Worm (Caenorhabditis elegans) whole organism, early embryonic: ENCODE data around the gene Y53F4B.21.
"Not testable (repeated sequence)": the region's sequence is repeated elsewhere in the genome, so short reads cannot be mapped to it uniquely, and the experiment has no call there.

Experiments
- B0310.2 ChIP-seq: sonication (generic microtip); optimal IDR thresholded peaks from 2 replicates; lab custom pipeline; 2016; ENCODE audit warnings: mild to moderate bottlenecking, missing genetic modification characterization, missing compliant biosample characterization
- F13C5.2 ChIP-seq: sonication (generic microtip); optimal IDR thresholded peaks from 2 replicates; lab custom pipeline; 2017; ENCODE audit warnings: mild to moderate bottlenecking, missing genetic modification characterization, inconsistent platforms, missing compliant biosample characterization
- aly-1 ChIP-seq: sonication (generic microtip); optimal IDR thresholded peaks from 2 replicates; lab custom pipeline; 2016; ENCODE audit warnings: missing genetic modification characterization, missing compliant biosample characterization
- ama-1 ChIP-seq: fragments of 150-350 bp; optimal IDR thresholded peaks from 2 replicates; lab custom pipeline; 2014
- ceh-13 ChIP-seq: fragments of 200-800 bp; sonication (Bioruptor generic); optimal IDR thresholded peaks from 2 replicates; lab custom pipeline; 2018; ENCODE audit warnings: mild to moderate bottlenecking, missing genetic modification characterization, missing compliant biosample characterization
- ceh-36 ChIP-seq: sonication (generic microtip); optimal IDR thresholded peaks from 2 replicates; lab custom pipeline; 2016; ENCODE audit warnings: missing genetic modification characterization, inconsistent platforms, missing compliant biosample characterization
- ets-7 ChIP-seq: sonication (generic microtip); optimal IDR thresholded peaks from 2 replicates; lab custom pipeline; 2016; ENCODE audit warnings: missing genotype, missing genetic modification characterization, missing compliant biosample characterization
- flt-1 ChIP-seq: fragments of 200-800 bp; sonication (Bioruptor generic); IDR thresholded peaks from 2 replicates; pipeline ENCODE4 v1.3.6; 2022; ENCODE audit warnings: missing genetic modification characterization, missing compliant biosample characterization
- hmbx-1 ChIP-seq: sonication (generic microtip); optimal IDR thresholded peaks from 2 replicates; lab custom pipeline; 2016; ENCODE audit warnings: mild to moderate bottlenecking, missing genetic modification characterization, missing compliant biosample characterization
- hmg-4 ChIP-seq: fragments of 200-800 bp; sonication (Bioruptor generic); optimal IDR thresholded peaks from 2 replicates; lab custom pipeline; 2018; ENCODE audit warnings: mild to moderate bottlenecking, missing genetic modification characterization, missing compliant biosample characterization
- hnd-1 ChIP-seq: sonication (generic microtip); optimal IDR thresholded peaks from 2 replicates; lab custom pipeline; 2016; ENCODE audit warnings: missing genetic modification characterization, missing compliant biosample characterization
- pes-1 ChIP-seq: fragments of 200-800 bp; sonication (Bioruptor generic); IDR thresholded peaks from 2 replicates; pipeline ENCODE4 v1.3.6; 2022; ENCODE audit warnings: missing genetic modification reagents, missing genetic modification characterization, missing compliant biosample characterization
- scrt-1 ChIP-seq: fragments of 200-800 bp; sonication (Bioruptor generic); IDR thresholded peaks from 2 replicates; pipeline ENCODE4 v1.3.6; 2022; ENCODE audit warnings: missing genetic modification characterization, missing compliant biosample characterization
- sea-1 ChIP-seq: fragments of 200-800 bp; sonication (Bioruptor generic); conservative IDR thresholded peaks from 2 replicates; pipeline ENCODE4 v1.3.6; 2022; ENCODE audit warnings: missing genetic modification characterization, missing compliant biosample characterization
- tbx-11 ChIP-seq: fragments of 200-800 bp; sonication (Bioruptor generic); IDR thresholded peaks from 2 replicates; pipeline ENCODE4 v1.3.6; 2022; ENCODE audit warnings: missing genetic modification characterization, missing compliant biosample characterization
- tbx-37 ChIP-seq: fragments of 200-800 bp; sonication (Bioruptor generic); conservative IDR thresholded peaks from 2 replicates; pipeline ENCODE4 v1.3.6; 2022; ENCODE audit warnings: missing genetic modification reagents, missing genetic modification characterization, missing compliant biosample characterization
- tra-4 ChIP-seq: sonication (generic microtip); optimal IDR thresholded peaks from 2 replicates; lab custom pipeline; 2017; ENCODE audit warnings: missing genetic modification characterization, missing compliant biosample characterization

The Y53F4B.21 gene

DNA sequence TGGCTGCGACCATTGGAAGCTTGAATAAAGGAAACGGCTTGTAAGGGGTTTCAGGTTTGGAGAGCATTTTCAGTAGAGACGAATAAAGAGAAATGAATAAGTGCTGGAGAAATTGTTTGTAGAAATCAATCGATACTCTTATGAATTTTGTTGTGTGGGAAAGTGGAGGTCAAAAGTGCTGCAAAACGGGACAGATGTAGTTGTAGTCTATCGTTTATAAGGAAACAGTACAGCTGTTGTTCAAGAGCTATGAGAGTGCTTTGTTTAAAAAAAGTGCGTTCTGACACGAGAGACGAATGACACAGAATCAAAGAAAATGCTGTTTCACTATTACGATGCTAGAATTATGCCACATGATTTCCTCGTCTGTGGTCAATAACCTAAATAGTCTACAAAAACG lies 40.5 kb downstream of the Y53F4B.21 start, which contains the start of gene Y53F4B.62:
TSS of gene Y53F4B.62 (minus strand) at position 101 of the 400 bp plus-strand sequence.
- TF ChIP-seq sea-1 (GFP tag; lab: Robert Waterston, UW) (no peak), tbx-37 (GFP tag; lab: Robert Waterston, UW) (no peak), hnd-1 (tag; lab: Kevin White, UChicago) (no peak), F13C5.2 (tag; lab: Kevin White, UChicago) (no peak), tra-4 (tag; lab: Kevin White, UChicago) (no peak), B0310.2 (tag; lab: Kevin White, UChicago) (no peak), scrt-1 (GFP tag; lab: Robert Waterston, UW) (no peak), ceh-36 (tag; lab: Kevin White, UChicago) (no peak), ceh-13 (GFP tag; lab: Kevin White, UChicago) (no peak)

DNA sequence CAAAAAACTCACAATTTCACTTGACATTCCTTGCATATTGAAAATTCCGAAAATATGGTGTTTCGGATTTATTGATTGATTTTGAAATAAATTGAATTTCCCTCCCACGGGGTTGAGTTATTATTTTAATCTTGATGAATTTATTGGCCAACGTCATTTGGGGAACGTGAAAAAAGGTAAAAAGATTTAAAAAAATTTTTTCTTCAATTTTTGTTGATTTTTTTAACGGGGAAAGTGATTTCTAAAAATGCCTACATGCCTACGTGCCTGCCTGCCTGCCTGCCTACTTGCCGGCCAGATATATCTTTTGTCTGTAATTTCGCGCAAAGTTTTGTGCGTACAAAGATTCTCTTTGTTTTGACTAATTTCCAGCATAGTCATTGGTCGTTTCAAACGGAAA lies 44.4 kb downstream of the Y53F4B.21 start, which contains the start of gene Y53F4B.24:
TSS of gene Y53F4B.24 (minus strand) at position 101 of the 400 bp plus-strand sequence.
- no peak for TF ChIP-seq tbx-11 (GFP tag; lab: Robert Waterston, UW)
- no peak for TF ChIP-seq aly-1 (tag; lab: Kevin White, UChicago)
- TF ChIP-seq ceh-36 (tag; lab: Kevin White, UChicago): no peak
- no peak for TF ChIP-seq ama-1 (lab: Kevin White, UChicago)
- TF ChIP-seq scrt-1 (GFP tag; lab: Robert Waterston, UW): no peak
- no peak for TF ChIP-seq flt-1 (GFP tag; lab: Robert Waterston, UW)
- TF ChIP-seq sea-1 (GFP tag; lab: Robert Waterston, UW): no peak
- TF ChIP-seq hmg-4 (GFP tag; lab: Kevin White, UChicago): no peak
- TF ChIP-seq ets-7: no peak
- no peak for TF ChIP-seq pes-1 (GFP tag; lab: Robert Waterston, UW)
- TF ChIP-seq B0310.2 (tag; lab: Kevin White, UChicago): no peak
- no peak for TF ChIP-seq F13C5.2 (tag; lab: Kevin White, UChicago)
- no peak for TF ChIP-seq hnd-1 (tag; lab: Kevin White, UChicago)
- TF ChIP-seq tra-4 (tag; lab: Kevin White, UChicago): no peak
- TF ChIP-seq ceh-13 (GFP tag; lab: Kevin White, UChicago): no peak
- TF ChIP-seq tbx-37 (GFP tag; lab: Robert Waterston, UW): no peak
- no peak for TF ChIP-seq hmbx-1

DNA sequence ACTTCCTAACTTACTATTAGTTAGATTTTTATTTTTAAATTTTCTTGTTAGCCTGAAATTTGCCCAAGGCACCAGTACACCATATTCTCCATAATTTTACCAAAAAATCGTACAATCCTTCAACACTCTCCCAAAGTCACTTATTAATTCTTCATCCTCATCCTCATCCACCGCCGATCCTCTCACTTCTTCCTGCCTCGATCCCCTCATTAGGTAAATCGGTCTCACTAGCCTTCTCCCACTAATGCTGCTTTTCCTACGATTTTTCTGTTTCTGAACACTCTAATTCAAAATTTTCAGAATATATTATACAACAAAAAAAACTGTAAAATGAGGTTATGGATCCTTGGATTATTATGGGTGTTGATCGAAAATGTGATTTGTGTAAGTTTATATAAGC lies 45.9 kb downstream of the Y53F4B.21 start, which contains the start of gene Y53F4B.25:
TSS of gene Y53F4B.25 (plus strand) at position 301 of the 400 bp plus-strand sequence.
- TF ChIP-seq B0310.2 (tag; lab: Kevin White, UChicago) (no peak), pes-1 (GFP tag; lab: Robert Waterston, UW) (no peak), ceh-13 (GFP tag; lab: Kevin White, UChicago) (no peak), ama-1 (lab: Kevin White, UChicago) (no peak), F13C5.2 (tag; lab: Kevin White, UChicago) (no peak), hmg-4 (GFP tag; lab: Kevin White, UChicago) (no peak), hnd-1 (tag; lab: Kevin White, UChicago) (no peak), scrt-1 (GFP tag; lab: Robert Waterston, UW) (no peak), tbx-37 (GFP tag; lab: Robert Waterston, UW) (no peak), aly-1 (tag; lab: Kevin White, UChicago) (no peak), tbx-11 (GFP tag; lab: Robert Waterston, UW) (no peak), ets-7 (no peak), ceh-36 (tag; lab: Kevin White, UChicago) (no peak), sea-1 (GFP tag; lab: Robert Waterston, UW) (no peak), tra-4 (tag; lab: Kevin White, UChicago) (no peak), hmbx-1 (no peak), flt-1 (GFP tag; lab: Robert Waterston, UW) (no peak)

DNA sequence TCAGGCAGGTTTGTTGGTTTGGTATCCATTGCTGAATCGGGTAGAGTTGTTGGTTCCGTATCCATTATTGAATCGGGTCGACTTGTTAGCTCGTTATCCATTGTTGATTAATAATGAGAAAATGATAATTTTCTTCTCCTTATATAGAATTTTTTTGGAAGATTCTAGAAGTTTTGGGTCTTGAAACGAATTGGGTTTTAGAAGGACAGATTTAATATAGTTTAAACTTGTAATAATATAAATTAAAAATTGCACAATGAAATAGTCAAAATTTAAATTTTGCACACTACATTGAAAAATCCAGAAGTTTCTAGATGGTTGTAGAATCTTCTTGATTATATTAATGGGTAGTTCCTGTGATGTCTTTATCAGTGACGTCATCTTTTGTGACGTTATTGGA lies 50.9 kb downstream of the Y53F4B.21 start, which contains the start of gene Y53F4B.26:
TSS of gene Y53F4B.26 (minus strand) at position 101 of the 400 bp plus-strand sequence.
- not testable (repeated sequence) for TF ChIP-seq hmbx-1; ama-1 (lab: Kevin White, UChicago); scrt-1 (GFP tag; lab: Robert Waterston, UW)

DNA sequence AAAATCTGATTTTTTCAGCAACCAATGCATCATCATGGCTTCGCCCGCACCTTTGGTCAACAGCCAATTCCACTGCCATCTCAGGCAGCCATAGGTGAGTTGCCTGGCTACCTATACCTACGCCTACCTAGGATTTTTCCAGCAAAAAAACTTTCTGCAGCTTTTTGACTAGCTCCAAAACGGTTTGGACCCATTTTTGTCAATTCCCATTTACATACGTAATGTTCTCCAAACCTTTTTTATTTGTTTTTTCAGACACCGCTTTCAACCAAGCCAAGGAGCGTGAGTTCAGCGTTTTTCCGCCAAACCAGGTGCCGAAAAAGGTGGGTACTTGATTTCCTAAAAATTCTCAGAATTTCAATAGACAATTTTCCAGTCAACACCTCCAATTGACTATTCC lies 53.7 kb downstream of the Y53F4B.21 start:
- TF ChIP-seq tbx-37 (GFP tag; lab: Robert Waterston, UW) (no peak), scrt-1 (GFP tag; lab: Robert Waterston, UW) (no peak), tra-4 (tag; lab: Kevin White, UChicago) (no peak), aly-1 (tag; lab: Kevin White, UChicago) (no peak), sea-1 (GFP tag; lab: Robert Waterston, UW) (no peak), ama-1 (lab: Kevin White, UChicago) (no peak), ceh-36 (tag; lab: Kevin White, UChicago) (no peak), pes-1 (GFP tag; lab: Robert Waterston, UW) (no peak), ets-7 (no peak), B0310.2 (tag; lab: Kevin White, UChicago) (no peak), ceh-13 (GFP tag; lab: Kevin White, UChicago) (no peak), hmbx-1 (no peak)

DNA sequence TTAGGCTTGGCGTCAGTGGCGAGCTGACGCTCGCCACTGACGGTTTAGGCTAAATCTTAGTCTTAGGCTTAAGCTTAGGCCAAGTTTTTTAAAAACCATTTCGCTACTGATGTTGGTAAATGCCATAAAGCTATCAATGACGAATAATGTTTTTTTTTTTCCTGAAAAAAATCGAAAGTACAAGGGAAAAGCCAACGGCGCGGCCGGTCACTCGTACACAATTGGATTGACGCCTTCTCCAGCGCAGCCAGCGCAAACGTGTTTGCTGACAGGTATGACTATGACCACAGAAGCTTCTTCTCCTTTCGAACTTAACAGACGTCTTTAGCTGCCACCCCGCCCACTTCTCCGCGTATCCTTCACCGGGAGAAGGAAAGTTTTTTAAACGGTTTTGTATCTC lies 55.6 kb downstream of the Y53F4B.21 start, which contains the start of gene Y53F4B.27:
TSS of gene Y53F4B.27 (plus strand) at position 301 of the 400 bp plus-strand sequence.
- TF ChIP-seq flt-1 (GFP tag; lab: Robert Waterston, UW) (no peak), scrt-1 (GFP tag; lab: Robert Waterston, UW) (no peak), ceh-36 (tag; lab: Kevin White, UChicago) (no peak), ama-1 (lab: Kevin White, UChicago) (no peak), tbx-37 (GFP tag; lab: Robert Waterston, UW) (no peak), F13C5.2 (tag; lab: Kevin White, UChicago) (no peak), tbx-11 (GFP tag; lab: Robert Waterston, UW) (no peak), pes-1 (GFP tag; lab: Robert Waterston, UW) (no peak), hmg-4 (GFP tag; lab: Kevin White, UChicago) (no peak), hnd-1 (tag; lab: Kevin White, UChicago) (no peak), ceh-13 (GFP tag; lab: Kevin White, UChicago) (no peak), tra-4 (tag; lab: Kevin White, UChicago) (no peak), hmbx-1 (no peak), B0310.2 (tag; lab: Kevin White, UChicago) (no peak)
